Fruit fly (Drosophila melanogaster) whole organism, embryonic: ENCODE results near the gene Nab2.

Experiments
- B-H2 ChIP-seq: fragments of 200-800 bp; sonication (Bioruptor generic); optimal IDR thresholded peaks from 2 replicates; lab custom pipeline; 2018; ENCODE audit warnings: missing biosample characterization, mild to moderate bottlenecking, missing genetic modification characterization
- CG17361 ChIP-seq: fragments of 200-800 bp; sonication (Bioruptor generic); IDR thresholded peaks from 3 replicates; pipeline ENCODE4 v1.3.6; 2022; ENCODE audit warnings: missing biosample characterization, missing genetic modification characterization
- CG8089 ChIP-seq: fragments of 200-800 bp; sonication (Bioruptor generic); optimal IDR thresholded peaks from 3 replicates; lab custom pipeline; 2016; ENCODE audit warnings: missing biosample characterization, missing genetic modification characterization
- kni ChIP-seq: fragments of 200-800 bp; sonication (Bioruptor generic); optimal IDR thresholded peaks from 3 replicates; lab custom pipeline; 2017; ENCODE audit warnings: mild to moderate bottlenecking, missing biosample characterization, missing genetic modification reagents, missing genetic modification characterization
- lilli ChIP-seq: fragments of 200-800 bp; sonication (Bioruptor generic); optimal IDR thresholded peaks from 3 replicates; lab custom pipeline; 2016; ENCODE audit warnings: missing biosample characterization, missing genetic modification characterization

dm6 chr3R:24270578-24270977 is 47.6 kb downstream of the Nab2 start:
- TF ChIP-seq CG17361 (no peak), kni (GFP tag; lab: Kevin White, UChicago) (no peak), lilli (GFP tag; lab: Kevin White, UChicago) (no peak), CG8089 (GFP tag; lab: Kevin White, UChicago) (no peak), B-H2 (GFP tag; lab: Kevin White, UChicago) (no peak)
